Worm (Caenorhabditis elegans): ENCODE measurements around the gene trxr-2.

The trxr-2 gene

DNA sequence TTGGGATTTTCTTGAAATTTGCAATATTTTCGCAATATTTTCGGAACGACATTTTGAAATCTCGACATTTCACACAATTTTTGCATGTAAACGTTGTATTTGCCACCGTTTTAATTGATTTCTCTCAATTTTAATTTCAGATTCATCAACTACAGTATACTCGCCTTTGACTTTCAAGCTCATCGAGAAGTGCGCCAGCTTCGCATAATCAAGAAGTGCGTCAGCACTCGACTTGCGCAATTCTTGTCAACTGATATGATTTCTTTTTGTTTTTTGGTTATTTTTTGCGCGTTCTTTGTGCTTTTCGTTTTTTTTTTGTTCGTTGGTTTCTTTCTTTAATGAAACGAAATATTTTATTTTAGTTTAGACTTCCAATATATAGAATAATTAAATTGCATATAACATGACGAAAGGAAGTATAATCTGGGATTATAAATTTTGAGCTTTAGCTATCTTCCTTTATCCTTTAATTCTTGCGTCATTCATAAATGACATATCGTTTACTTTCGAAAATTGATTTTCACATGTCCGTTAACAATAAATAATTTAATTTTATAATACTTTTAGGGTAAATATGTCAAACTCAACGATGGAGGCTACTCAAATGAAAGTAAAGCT, 26.3 kb upstream of the trxr-2 start, which contains the start of gene famh-136 (continued):
- TF ChIP-seq ztf-11 (tag; optimal IDR thresholded peaks at IDR 0.05) (no peak), R02D3.7 (tag; optimal IDR thresholded peaks at IDR 0.05) (peak; percentile 48), skn-1 (tag; optimal IDR thresholded peaks at IDR 0.05) (peak; percentile 47), elt-2 (tag; optimal IDR thresholded peaks at IDR 0.05) (peak; percentile 84), ama-1 (optimal IDR thresholded peaks at IDR 0.05) (no peak), unc-62 (GFP tag; optimal IDR thresholded peaks at IDR 0.05) (no peak), nfya-1 (tag; optimal IDR thresholded peaks at IDR 0.05; ENCODE audit: insufficient read depth) (peak; percentile 86), nhr-25 (tag; optimal IDR thresholded peaks at IDR 0.05) (peak; percentile 14), eor-1 (tag; optimal IDR thresholded peaks at IDR 0.05) (no peak), nhr-67 (tag; optimal IDR thresholded peaks at IDR 0.05) (no peak), fos-1 (tag; optimal IDR thresholded peaks at IDR 0.05) (no peak), nhr-43 (tag; optimal IDR thresholded peaks at IDR 0.05; ENCODE audit: poor library complexity, severe bottlenecking) (peak; percentile 82), ceh-82 (tag; optimal IDR thresholded peaks at IDR 0.05) (no peak), pqm-1 (tag; optimal IDR thresholded peaks at IDR 0.05) (peak; percentile 58), hmg-11 (tag; optimal IDR thresholded peaks at IDR 0.05) (peak; percentile 48), nhr-237 (tag; optimal IDR thresholded peaks at IDR 0.05) (no peak), mdl-1 (tag; optimal IDR thresholded peaks at IDR 0.05) (no peak), lsy-12 (tag; optimal IDR thresholded peaks at IDR 0.05) (peak; percentile 57)

DNA sequence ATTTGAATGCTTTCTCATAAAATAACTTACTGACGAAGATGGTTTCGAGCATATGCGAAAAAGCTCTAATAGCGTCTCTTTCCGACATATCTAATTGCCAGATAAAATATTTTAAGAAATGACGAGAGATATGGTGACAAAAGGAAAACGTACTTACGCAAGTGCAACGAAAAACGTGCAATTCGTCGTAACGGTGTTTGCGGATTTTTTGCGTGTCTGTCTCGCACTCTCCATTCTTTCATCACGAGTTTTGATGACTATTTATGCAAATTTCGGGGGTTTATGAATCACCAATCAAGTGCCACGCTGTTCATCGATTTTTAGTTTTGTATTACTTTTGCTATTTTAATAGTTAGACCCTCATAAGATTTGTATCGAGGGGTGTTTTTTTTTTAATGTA, 24.6 kb upstream of the trxr-2 start, which contains the start of gene ZK637.14:
Gene ZK637.14, minus strand, starts transcription at position 201 of the 400 bp plus-strand sequence.
- TF ChIP-seq mdl-1 (tag; optimal IDR thresholded peaks at IDR 0.05) (no peak), lsy-12 (tag; optimal IDR thresholded peaks at IDR 0.05) (no peak), egl-5 (tag; optimal IDR thresholded peaks at IDR 0.05) (peak; percentile 20), lin-39 (tag; optimal IDR thresholded peaks at IDR 0.05) (peak; percentile 8), elt-3 (tag; optimal IDR thresholded peaks at IDR 0.05) (no peak), nhr-25 (tag; optimal IDR thresholded peaks at IDR 0.05) (peak; percentile 22), unc-62 (GFP tag; optimal IDR thresholded peaks at IDR 0.05) (no peak), lin-15B (tag; optimal IDR thresholded peaks at IDR 0.05) (peak; percentile 49), unc-39 (tag; optimal IDR thresholded peaks at IDR 0.05) (no peak), nfya-1 (tag; optimal IDR thresholded peaks at IDR 0.05; ENCODE audit: insufficient read depth) (peak; percentile 77), jun-1 (tag; optimal IDR thresholded peaks at IDR 0.05) (peak; percentile 41), ama-1 (optimal IDR thresholded peaks at IDR 0.05) (no peak), skn-1 (tag; optimal IDR thresholded peaks at IDR 0.05) (peak; percentile 92), fkh-10 (GFP tag; optimal IDR thresholded peaks at IDR 0.05) (no peak), pqm-1 (tag; optimal IDR thresholded peaks at IDR 0.05) (peak; percentile 65), snpc-4 (tag; optimal IDR thresholded peaks at IDR 0.05) (peak; percentile 47), ceh-16 (tag; optimal IDR thresholded peaks at IDR 0.05) (no peak), nhr-77 (tag; optimal IDR thresholded peaks at IDR 0.05) (no peak), elt-2 (tag; optimal IDR thresholded peaks at IDR 0.05) (peak; percentile 30), hmg-11 (tag; optimal IDR thresholded peaks at IDR 0.05) (peak; percentile 26), daf-12 (tag; optimal IDR thresholded peaks at IDR 0.05) (no peak), nhr-23 (tag; optimal IDR thresholded peaks at IDR 0.05) (peak; percentile 19), pha-4 (tag; optimal IDR thresholded peaks at IDR 0.05) (peak; percentile 59)

DNA sequence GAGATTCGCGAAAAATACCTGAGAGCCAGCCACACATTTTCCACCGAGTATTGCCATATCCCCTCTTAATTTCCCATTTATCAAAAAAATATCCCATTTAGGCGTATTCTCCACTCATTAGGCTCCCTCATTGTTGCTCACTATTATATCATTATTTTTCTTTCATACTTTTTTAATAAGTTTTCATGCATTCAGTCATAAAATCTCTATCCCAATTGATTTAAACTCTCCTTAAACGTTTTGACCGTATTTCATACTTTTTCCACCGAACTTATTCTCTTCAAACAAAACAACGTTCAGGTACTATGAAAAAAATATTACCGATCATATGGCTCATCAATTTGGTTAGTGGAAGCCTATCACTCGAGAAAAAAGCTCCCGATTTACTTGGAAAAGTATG, 23.6 kb upstream of the trxr-2 start, which contains the start of gene lnkn-1:
Gene lnkn-1, plus strand, starts transcription at position 301 of the 400 bp plus-strand sequence.
- TF ChIP-seq mml-1 (tag; optimal IDR thresholded peaks at IDR 0.05) (no peak), nhr-67 (tag; optimal IDR thresholded peaks at IDR 0.05) (no peak), egl-5 (tag; optimal IDR thresholded peaks at IDR 0.05) (no peak), nhr-76 (tag; optimal IDR thresholded peaks at IDR 0.05) (no peak), mdl-1 (tag; optimal IDR thresholded peaks at IDR 0.05) (no peak), ceh-28 (tag; optimal IDR thresholded peaks at IDR 0.05) (no peak), elt-2 (tag; optimal IDR thresholded peaks at IDR 0.05) (no peak), nhr-12 (tag; optimal IDR thresholded peaks at IDR 0.05) (no peak), sea-2 (GFP tag; optimal IDR thresholded peaks at IDR 0.05) (no peak), ceh-82 (tag; optimal IDR thresholded peaks at IDR 0.05) (no peak), lin-15B (tag; optimal IDR thresholded peaks at IDR 0.05) (no peak), skn-1 (tag; optimal IDR thresholded peaks at IDR 0.05) (no peak), pha-4 (tag; optimal IDR thresholded peaks at IDR 0.05) (no peak), daf-12 (tag; optimal IDR thresholded peaks at IDR 0.05) (no peak), ceh-9 (tag; optimal IDR thresholded peaks at IDR 0.05) (no peak), ZK546.5 (tag; optimal IDR thresholded peaks at IDR 0.05) (no peak), nhr-77 (tag; optimal IDR thresholded peaks at IDR 0.05) (no peak), nhr-11 (tag; optimal IDR thresholded peaks at IDR 0.05) (no peak)
